Worm (Caenorhabditis elegans): Measurements from ENCODE around the gene gdi-1.

gdi-1 gene

DNA sequence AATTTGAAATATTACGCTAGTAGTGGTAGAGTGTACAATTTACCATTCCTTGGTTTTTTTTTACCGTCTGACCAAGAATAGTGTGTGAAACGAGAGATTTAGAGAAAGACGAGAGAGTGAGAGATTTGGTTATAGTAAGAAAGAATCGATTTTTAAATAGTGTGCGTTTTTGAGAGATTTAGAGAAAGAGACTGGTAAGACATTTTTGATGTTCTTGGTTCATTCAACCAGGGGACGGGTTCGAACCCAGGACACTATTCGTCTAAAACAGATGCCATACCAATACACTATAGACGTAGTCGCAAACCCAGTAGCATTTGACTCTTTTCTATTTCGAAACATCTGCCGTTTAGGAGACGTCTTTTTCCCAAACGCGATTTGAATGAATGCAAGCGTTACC, 45.4 kb upstream of the gdi-1 start (continued):
- TF ChIP-seq nfya-1 (tag; optimal IDR thresholded peaks at IDR 0.05; ENCODE audit: borderline replicate concordance, insufficient read depth) (no peak), C06A6.2 (GFP tag; conservative IDR thresholded peaks at IDR 0.05) (no peak), attf-6 (GFP tag; IDR thresholded peaks at IDR 0.05) (peak; percentile 98), atf-7 (tag; optimal IDR thresholded peaks at IDR 0.05) (no peak), zim-3 (tag; optimal IDR thresholded peaks at IDR 0.05) (no peak), ceh-40 (GFP tag; IDR thresholded peaks at IDR 0.05) (no peak), T26A5.8 (tag; optimal IDR thresholded peaks at IDR 0.05) (no peak), snpc-1.1 (tag; optimal IDR thresholded peaks at IDR 0.05; ENCODE audit: insufficient read depth) (peak; percentile 53), ceh-79 (tag; optimal IDR thresholded peaks at IDR 0.05) (no peak), xnd-1 (tag; optimal IDR thresholded peaks at IDR 0.05) (no peak), unc-62 (GFP tag; optimal IDR thresholded peaks at IDR 0.05) (no peak), lsl-1 (GFP tag; optimal IDR thresholded peaks at IDR 0.05) (peak; percentile 51), tbx-9 (tag; optimal IDR thresholded peaks at IDR 0.05; ENCODE audit: borderline replicate concordance) (no peak), snpc-3.4 (tag; optimal IDR thresholded peaks at IDR 0.05) (peak; percentile 34), hlh-26 (GFP tag; conservative IDR thresholded peaks at IDR 0.05) (no peak), Y53F4B.3 (GFP tag; IDR thresholded peaks at IDR 0.05) (0 out of 2 replicates have a peak, but pooled peaks have one; percentile 34), K11D2.4 (GFP tag; IDR thresholded peaks at IDR 0.05) (peak; percentile 75; the same call in 1 of the 2 replicates), ztf-26 (tag; optimal IDR thresholded peaks at IDR 0.05) (peak; percentile 81), F33H1.4 (GFP tag; IDR thresholded peaks at IDR 0.05) (peak; percentile 50), gei-17 (GFP tag; optimal IDR thresholded peaks at IDR 0.05) (no peak), lin-54 (GFP tag; optimal IDR thresholded peaks at IDR 0.05) (peak; percentile 76), F55B11.4 (tag; optimal IDR thresholded peaks at IDR 0.05; ENCODE audit: borderline replicate concordance, insufficient read depth) (no peak), madf-6 (GFP tag; IDR thresholded peaks at IDR 0.05) (no peak), madf-10 (tag; optimal IDR thresholded peaks at IDR 0.05) (peak; percentile 75), F39B2.1 (GFP tag; IDR thresholded peaks at IDR 0.05) (no peak), lag-1 (GFP tag; IDR thresholded peaks at IDR 0.05) (no peak), ztf-28 (GFP tag; IDR thresholded peaks at IDR 0.05) (no peak), pbrm-1 (GFP tag; IDR thresholded peaks at IDR 0.05) (peak; percentile 80), cebp-1 (GFP tag; IDR thresholded peaks at IDR 0.05) (no peak), cebp-1 (tag; optimal IDR thresholded peaks at IDR 0.05) (peak; percentile 78), ztf-25 (GFP tag; IDR thresholded peaks at IDR 0.05) (no peak), F52B5.7 (tag; optimal IDR thresholded peaks at IDR 0.05) (no peak), akir-1 (GFP tag; optimal IDR thresholded peaks at IDR 0.05) (no peak), T07F8.4 (tag; optimal IDR thresholded peaks at IDR 0.05) (peak; percentile 68), sptf-2 (GFP tag; optimal IDR thresholded peaks at IDR 0.05) (no peak), nhr-80 (tag; optimal IDR thresholded peaks at IDR 0.05) (no peak), nhr-179 (tag; optimal IDR thresholded peaks at IDR 0.05) (no peak), ceh-91 (GFP tag; IDR thresholded peaks at IDR 0.05) (no peak), mel-28 (tag; optimal IDR thresholded peaks at IDR 0.05; ENCODE audit: borderline replicate concordance) (no peak), dpl-1 (GFP tag; optimal IDR thresholded peaks at IDR 0.05) (no peak), mes-4 (tag; optimal IDR thresholded peaks at IDR 0.05) (no peak), ceh-27 (GFP tag; optimal IDR thresholded peaks at IDR 0.05) (no peak), nfya-2 (GFP tag; IDR thresholded peaks at IDR 0.05) (no peak), ekl-4 (GFP tag; IDR thresholded peaks at IDR 0.05) (no peak), F49E8.2 (tag; optimal IDR thresholded peaks at IDR 0.05; ENCODE audit: insufficient read depth) (peak; percentile 66), ZK185.1 (tag; optimal IDR thresholded peaks at IDR 0.05; ENCODE audit: poor library complexity, severe bottlenecking) (peak; percentile 94), ama-1 (optimal IDR thresholded peaks at IDR 0.05) (no peak), ama-1 (GFP tag; optimal IDR thresholded peaks at IDR 0.05) (peak in 1 of 2 experiments; percentile 47), Y67H2A.10 (GFP tag; conservative IDR thresholded peaks at IDR 0.05) (no peak)

Measured in whole organism, young adult.